Fruit fly (Drosophila melanogaster): ENCODE results near the gene CHES-1-like.
A peak's percentile ranks its signal among the peaks of the same experiment; 100 is the strongest.

The CHES-1-like gene

DNA sequence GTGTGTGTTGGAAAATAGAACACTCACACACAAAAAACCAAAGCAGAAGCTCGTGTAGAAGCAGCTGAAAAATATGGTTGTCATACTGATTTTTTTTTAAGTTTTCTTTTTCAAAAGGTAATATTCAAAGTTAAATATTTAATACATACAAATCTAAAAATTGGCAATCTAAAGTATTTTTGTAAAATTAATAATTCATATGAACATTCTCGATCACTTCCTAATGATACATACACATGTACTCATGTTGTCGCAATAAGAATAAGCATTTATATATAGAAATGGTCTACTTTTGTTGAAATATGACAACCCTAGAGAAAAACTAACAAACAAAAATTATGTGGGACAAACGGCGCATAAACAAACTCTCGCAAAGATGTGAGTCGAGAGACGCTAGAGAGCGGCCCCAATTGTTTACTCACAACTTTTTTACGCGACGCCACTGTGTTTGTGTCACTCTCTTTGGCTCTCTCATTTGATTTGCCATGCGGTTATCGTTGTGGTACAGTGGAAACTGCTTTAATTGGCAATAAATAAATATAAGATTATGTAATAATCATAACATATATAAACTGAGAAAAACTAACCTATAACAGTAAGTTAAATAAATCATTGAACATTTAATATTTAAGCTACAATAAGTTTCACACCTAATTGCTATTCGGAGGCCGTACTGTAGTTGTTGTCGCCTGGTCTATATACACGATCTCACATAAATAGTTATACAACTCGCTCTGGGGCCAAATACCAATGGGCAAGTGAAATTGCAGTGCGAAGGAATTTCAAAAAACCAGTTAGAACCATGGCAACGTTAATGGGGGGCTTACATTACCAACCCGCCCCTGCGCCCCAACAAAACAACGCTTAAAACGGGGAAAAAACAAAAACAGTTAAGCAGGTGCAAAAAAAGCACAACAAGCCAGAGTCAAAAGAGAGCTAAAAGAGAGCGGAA lies 2.5 kb downstream of the CHES-1-like start:
- TF ChIP-seq CG8301 (tag; optimal IDR thresholded peaks at IDR 0.05): peak; percentile 97
- TF ChIP-seq CG9948 (tag; optimal IDR thresholded peaks at IDR 0.05): peak; percentile 98
- TF ChIP-seq Pif1A (GFP tag; optimal IDR thresholded peaks at IDR 0.05): peak; percentile 97
- peak; percentile 98 for TF ChIP-seq CG12605 (GFP tag; IDR thresholded peaks at IDR 0.05)
- peak; percentile 96 for TF ChIP-seq gl (tag; optimal IDR thresholded peaks at IDR 0.05)
- TF ChIP-seq fd96Ca (GFP tag; IDR thresholded peaks at IDR 0.05): peak; percentile 96
- peak; percentile 96 for TF ChIP-seq CG13204 (GFP tag; optimal IDR thresholded peaks at IDR 0.05)
- peak; percentile 98 for TF ChIP-seq CG34367 (tag; optimal IDR thresholded peaks at IDR 0.05)
- peak; percentile 99 for TF ChIP-seq CG4496 (GFP tag; IDR thresholded peaks at IDR 0.05)
- TF ChIP-seq Pif1B (GFP tag; optimal IDR thresholded peaks at IDR 0.05): peak; percentile 99
- TF ChIP-seq CG32121 (GFP tag; IDR thresholded peaks at IDR 0.05): peak; percentile 99
- TF ChIP-seq CG17806 (tag; optimal IDR thresholded peaks at IDR 0.05): peak; percentile 99
- TF ChIP-seq Ets98B (GFP tag; IDR thresholded peaks at IDR 0.05): peak; percentile 99
- peak; percentile 77 for TF ChIP-seq EcR (GFP tag; optimal IDR thresholded peaks at IDR 0.05)
- TF ChIP-seq Snoo (tag; optimal IDR thresholded peaks at IDR 0.05): peak; percentile 96
- TF ChIP-seq rn (GFP tag; IDR thresholded peaks at IDR 0.05): peak; percentile 96
- TF ChIP-seq CG15710 (tag; optimal IDR thresholded peaks at IDR 0.05): peak; percentile 99
- peak; percentile 93 for TF ChIP-seq CG10348 (GFP tag; IDR thresholded peaks at IDR 0.05)
- peak; percentile 94 for TF ChIP-seq D1 (tag; optimal IDR thresholded peaks at IDR 0.05)
- peak; percentile 98 for TF ChIP-seq CG14655 (GFP tag; optimal IDR thresholded peaks at IDR 0.05)
- TF ChIP-seq CG8159 (tag; optimal IDR thresholded peaks at IDR 0.05): peak; percentile 99

dm6 chrX:7705175-7706097 lies 3.7 kb downstream of the CHES-1-like start:
- TF ChIP-seq fd96Ca (GFP tag; IDR thresholded peaks at IDR 0.05): peak; percentile 82
- TF ChIP-seq CG32121 (GFP tag; IDR thresholded peaks at IDR 0.05): peak; percentile 81
- TF ChIP-seq CG17806 (tag; optimal IDR thresholded peaks at IDR 0.05): peak; percentile 86
- TF ChIP-seq Pif1A (GFP tag; optimal IDR thresholded peaks at IDR 0.05): peak; percentile 91
- peak; percentile 41; the same call in 1 of the 2 replicates for TF ChIP-seq CG10348 (GFP tag; IDR thresholded peaks at IDR 0.05)
- peak; percentile 59 for TF ChIP-seq CG13204 (GFP tag; optimal IDR thresholded peaks at IDR 0.05)
- TF ChIP-seq EcR (GFP tag; optimal IDR thresholded peaks at IDR 0.05): peak; percentile 33
- peak; percentile 96 for TF ChIP-seq CG14655 (GFP tag; optimal IDR thresholded peaks at IDR 0.05)
- peak; percentile 93 for TF ChIP-seq CG15710 (tag; optimal IDR thresholded peaks at IDR 0.05)
- TF ChIP-seq gl (tag; optimal IDR thresholded peaks at IDR 0.05): peak; percentile 63
- peak; percentile 93 for TF ChIP-seq CG9948 (tag; optimal IDR thresholded peaks at IDR 0.05)
- TF ChIP-seq Snoo (tag; optimal IDR thresholded peaks at IDR 0.05): peak; percentile 93
- TF ChIP-seq rn (GFP tag; IDR thresholded peaks at IDR 0.05): no peak; the same call in 1 of the 2 replicates
- peak; percentile 82 for TF ChIP-seq CG4496 (GFP tag; IDR thresholded peaks at IDR 0.05)
- peak; percentile 94 for TF ChIP-seq CG8159 (tag; optimal IDR thresholded peaks at IDR 0.05)
- TF ChIP-seq Pif1B (GFP tag; optimal IDR thresholded peaks at IDR 0.05): peak; percentile 87
- peak; percentile 89 for TF ChIP-seq CG34367 (tag; optimal IDR thresholded peaks at IDR 0.05)
- TF ChIP-seq D1 (tag; optimal IDR thresholded peaks at IDR 0.05): peak; percentile 85
- TF ChIP-seq CG12605 (GFP tag; IDR thresholded peaks at IDR 0.05): peak; percentile 81
- TF ChIP-seq CG8301 (tag; optimal IDR thresholded peaks at IDR 0.05): peak; percentile 95
- peak; percentile 60 for TF ChIP-seq Ets98B (GFP tag; IDR thresholded peaks at IDR 0.05)

- TF ChIP-seq fd96Ca (GFP tag; IDR thresholded peaks at IDR 0.05) (peak; percentile 38; the same call in 1 of the 3 replicates), gl (tag; optimal IDR thresholded peaks at IDR 0.05) (peak; percentile 50), CG4496 (GFP tag; IDR thresholded peaks at IDR 0.05) (no peak), Ets98B (GFP tag; IDR thresholded peaks at IDR 0.05) (peak; percentile 10; the same call in 1 of the 2 replicates), CG14655 (GFP tag; optimal IDR thresholded peaks at IDR 0.05) (no peak), CG17806 (tag; optimal IDR thresholded peaks at IDR 0.05) (no peak), D1 (tag; optimal IDR thresholded peaks at IDR 0.05) (no peak), CG12605 (GFP tag; IDR thresholded peaks at IDR 0.05) (no peak), Snoo (tag; optimal IDR thresholded peaks at IDR 0.05) (no peak), CG13204 (GFP tag; optimal IDR thresholded peaks at IDR 0.05) (no peak), Pif1B (GFP tag; optimal IDR thresholded peaks at IDR 0.05) (no peak), rn (GFP tag; IDR thresholded peaks at IDR 0.05) (no peak)
Measured at dm6 chrX:7704262-7705174, 4.7 kb downstream of the CHES-1-like start.

dm6 chrX:7703865-7704221 lies 5.3 kb downstream of the CHES-1-like start:
- TF ChIP-seq CG32121 (GFP tag; IDR thresholded peaks at IDR 0.05) (no peak; the same call in 1 of the 2 replicates), CG10348 (GFP tag; IDR thresholded peaks at IDR 0.05) (no peak), Ets98B (GFP tag; IDR thresholded peaks at IDR 0.05) (no peak), Snoo (tag; optimal IDR thresholded peaks at IDR 0.05) (no peak), Pif1A (GFP tag; optimal IDR thresholded peaks at IDR 0.05) (no peak), CG4496 (GFP tag; IDR thresholded peaks at IDR 0.05) (no peak)
